Fruit fly (Drosophila melanogaster) whole organism, embryonic: Measurements from ENCODE around the gene Glut3.

Experiments
- Adf1 ChIP-seq: fragments of 200-800 bp; sonication (Bioruptor generic); IDR thresholded peaks from 2 replicates; pipeline ENCODE4 v1.3.6; 2022; ENCODE audit warnings: missing biosample characterization, missing genetic modification characterization
- B-H1 ChIP-seq: fragments of 200-800 bp; sonication (Bioruptor generic); IDR thresholded peaks from 3 replicates; pipeline ENCODE4 v1.3.6; 2022; ENCODE audit warnings: missing biosample characterization, missing genetic modification characterization
- CG1024 ChIP-seq: fragments of 200-800 bp; sonication (Bioruptor generic); IDR thresholded peaks from 2 replicates; pipeline ENCODE4 v1.3.6; 2022; ENCODE audit warnings: missing biosample characterization, missing genetic modification characterization
- CG11560 ChIP-seq: fragments of 200-800 bp; sonication (Bioruptor generic); IDR thresholded peaks from 3 replicates; pipeline ENCODE4 v1.3.6; 2022; ENCODE audit warnings: missing biosample characterization, missing genetic modification characterization
- CG12659 ChIP-seq: fragments of 200-800 bp; sonication (Bioruptor generic); optimal IDR thresholded peaks from 3 replicates; lab custom pipeline; 2017; ENCODE audit warnings: mild to moderate bottlenecking, missing biosample characterization, missing genetic modification reagents, missing genetic modification characterization
- CG13624 ChIP-seq: fragments of 200-800 bp; sonication (Bioruptor generic); optimal IDR thresholded peaks from 2 replicates; lab custom pipeline; 2016; ENCODE audit warnings: missing biosample characterization, missing genetic modification characterization
- CG16813 ChIP-seq: fragments of 200-800 bp; sonication (Bioruptor generic); IDR thresholded peaks from 3 replicates; pipeline ENCODE4 v1.3.6; 2022; ENCODE audit warnings: missing biosample characterization, missing genetic modification characterization; ENCODE audit not compliant: partially characterized antibody
- CG17912 ChIP-seq: fragments of 200-800 bp; sonication (Bioruptor generic); optimal IDR thresholded peaks from 2 replicates; lab custom pipeline; 2018; ENCODE audit warnings: missing biosample characterization, mild to moderate bottlenecking, missing genetic modification characterization
- CG18619 ChIP-seq: fragments of 200-800 bp; sonication (Bioruptor generic); optimal IDR thresholded peaks from 3 replicates; lab custom pipeline; 2017; ENCODE audit warnings: missing biosample characterization, mild to moderate bottlenecking, missing genetic modification characterization
- CG18764 ChIP-seq: fragments of 200-800 bp; sonication (Bioruptor generic); optimal IDR thresholded peaks from 3 replicates; lab custom pipeline; 2016; ENCODE audit warnings: missing biosample characterization, missing genetic modification characterization
- CG31365 ChIP-seq: fragments of 200-800 bp; sonication (Bioruptor generic); optimal IDR thresholded peaks from 2 replicates; lab custom pipeline; 2018; ENCODE audit warnings: missing biosample characterization, mild to moderate bottlenecking, missing genetic modification characterization
- CG3163 ChIP-seq: fragments of 200-800 bp; sonication (Bioruptor generic); optimal IDR thresholded peaks from 3 replicates; lab custom pipeline; 2016; ENCODE audit warnings: missing biosample characterization, missing genetic modification characterization
- CG32532 ChIP-seq: fragments of 200-800 bp; sonication (Bioruptor generic); IDR thresholded peaks from 2 replicates; pipeline ENCODE4 v1.3.6; 2022; ENCODE audit warnings: missing biosample characterization, missing genetic modification characterization
- CG3281 ChIP-seq: fragments of 200-800 bp; sonication (Bioruptor generic); optimal IDR thresholded peaks from 3 replicates; lab custom pipeline; 2017; ENCODE audit warnings: missing biosample characterization, mild to moderate bottlenecking, missing genetic modification characterization
- CG33557 ChIP-seq: fragments of 200-800 bp; sonication (Bioruptor generic); optimal IDR thresholded peaks from 2 replicates; lab custom pipeline; 2019; ENCODE audit warnings: missing biosample characterization, mild to moderate bottlenecking, missing genetic modification characterization, moderate library complexity
- CG3407 ChIP-seq: fragments of 200-800 bp; sonication (Bioruptor generic); optimal IDR thresholded peaks from 2 replicates; lab custom pipeline; 2018; ENCODE audit warnings: missing biosample characterization, mild to moderate bottlenecking, missing genetic modification characterization
- CG4404 ChIP-seq: fragments of 200-800 bp; sonication (Bioruptor generic); IDR thresholded peaks from 2 replicates; pipeline ENCODE4 v1.3.6; 2022; ENCODE audit warnings: missing biosample characterization, missing genetic modification characterization
- CG6654 ChIP-seq: fragments of 200-800 bp; sonication (Bioruptor generic); optimal IDR thresholded peaks from 2 replicates; lab custom pipeline; 2017; ENCODE audit warnings: missing biosample characterization, mild to moderate bottlenecking, missing genetic modification characterization
- CG7357 ChIP-seq: fragments of 200-800 bp; sonication (Bioruptor generic); IDR thresholded peaks from 3 replicates; pipeline ENCODE4 v1.3.6; 2022; ENCODE audit warnings: missing biosample characterization, missing genetic modification characterization
- CG7556 ChIP-seq: fragments of 200-800 bp; sonication (Bioruptor generic); optimal IDR thresholded peaks from 2 replicates; lab custom pipeline; 2017; ENCODE audit warnings: missing biosample characterization, mild to moderate bottlenecking, missing genetic modification characterization
- CG7839 ChIP-seq: fragments of 200-800 bp; sonication (Bioruptor generic); optimal IDR thresholded peaks from 3 replicates; lab custom pipeline; 2018; ENCODE audit warnings: missing biosample characterization, mild to moderate bottlenecking, missing genetic modification characterization, moderate library complexity
- CG8765 ChIP-seq: fragments of 200-800 bp; sonication (Bioruptor generic); IDR thresholded peaks from 2 replicates; pipeline ENCODE4 v1.3.6; 2022; ENCODE audit warnings: missing biosample characterization, missing genetic modification characterization
- CHES-1-like ChIP-seq: fragments of 200-800 bp; sonication (Bioruptor generic); optimal IDR thresholded peaks from 2 replicates; lab custom pipeline; 2016; ENCODE audit warnings: missing biosample characterization, missing genetic modification characterization
- Dbx ChIP-seq: fragments of 200-800 bp; sonication (Bioruptor generic); IDR thresholded peaks from 3 replicates; pipeline ENCODE4 v1.3.6; 2022; ENCODE audit warnings: missing biosample characterization, missing genetic modification characterization
- Dref ChIP-seq: fragments of 200-800 bp; sonication (Bioruptor generic); IDR thresholded peaks from 2 replicates; pipeline ENCODE4 v1.3.6; 2022; ENCODE audit warnings: missing biosample characterization, missing genetic modification characterization
- Fer2 ChIP-seq: fragments of 200-800 bp; sonication (Bioruptor generic); optimal IDR thresholded peaks from 2 replicates; lab custom pipeline; 2018; ENCODE audit warnings: missing biosample characterization, mild to moderate bottlenecking, missing genetic modification characterization, moderate library complexity
- Hr3 ChIP-seq: fragments of 200-800 bp; sonication (Bioruptor generic); optimal IDR thresholded peaks from 3 replicates; lab custom pipeline; 2016; ENCODE audit warnings: missing biosample characterization, missing genetic modification characterization
- Nf-YC ChIP-seq: fragments of 200-800 bp; optimal IDR thresholded peaks from 3 replicates; lab custom pipeline; 2019; ENCODE audit warnings: missing biosample characterization, mild to moderate bottlenecking, missing genetic modification characterization, moderate library complexity
- Tbp ChIP-seq: fragments of >200 bp; optimal IDR thresholded peaks from 2 replicates; lab custom pipeline; 2018; ENCODE audit warnings: missing biosample characterization, missing genetic modification characterization
- Xrp1 ChIP-seq: fragments of 200-800 bp; sonication (Bioruptor generic); IDR thresholded peaks from 2 replicates; pipeline ENCODE4 v1.3.6; 2022; ENCODE audit warnings: missing biosample characterization, missing genetic modification characterization
- ab ChIP-seq: fragments of 200-800 bp; sonication (Bioruptor generic); optimal IDR thresholded peaks from 2 replicates; lab custom pipeline; 2016; ENCODE audit warnings: missing biosample characterization, missing genetic modification characterization
- ap ChIP-seq: fragments of 200-800 bp; sonication (Bioruptor generic); IDR thresholded peaks from 2 replicates; pipeline ENCODE4 v1.3.6; 2022; ENCODE audit warnings: missing biosample characterization, missing genetic modification characterization
- bbx ChIP-seq: fragments of 200-800 bp; sonication (Bioruptor generic); IDR thresholded peaks from 2 replicates; pipeline ENCODE4 v1.3.6; 2022; ENCODE audit warnings: missing biosample characterization, missing genetic modification characterization; ENCODE audit not compliant: partially characterized antibody
- br ChIP-seq: fragments of >200 bp; optimal IDR thresholded peaks from 2 replicates; lab custom pipeline; 2017
- dan ChIP-seq: fragments of 200-800 bp; sonication (Bioruptor generic); IDR thresholded peaks from 2 replicates; pipeline ENCODE4 v1.3.6; 2022; ENCODE audit warnings: missing biosample characterization, missing genetic modification characterization
- dysf ChIP-seq: fragments of 200-800 bp; sonication (Bioruptor generic); IDR thresholded peaks from 3 replicates; pipeline ENCODE4 v1.3.6; 2022; ENCODE audit warnings: missing biosample characterization, missing genetic modification characterization
- exex ChIP-seq: fragments of 200-800 bp; sonication (Bioruptor generic); optimal IDR thresholded peaks from 4 replicates; lab custom pipeline; 2018; ENCODE audit warnings: missing biosample characterization, mild to moderate bottlenecking, missing genetic modification characterization, moderate library complexity
- fd102C ChIP-seq: fragments of 200-800 bp; sonication (Bioruptor generic); optimal IDR thresholded peaks from 2 replicates; lab custom pipeline; 2018; ENCODE audit warnings: missing biosample characterization, mild to moderate bottlenecking, missing genetic modification characterization, moderate library complexity
- gsb-n ChIP-seq: fragments of 200-800 bp; sonication (Bioruptor generic); optimal IDR thresholded peaks from 3 replicates; lab custom pipeline; 2018; ENCODE audit warnings: missing biosample characterization, mild to moderate bottlenecking, missing genetic modification characterization
- lmd ChIP-seq: fragments of 200-800 bp; sonication (Bioruptor generic); IDR thresholded peaks from 2 replicates; pipeline ENCODE4 v1.3.6; 2022; ENCODE audit warnings: missing biosample characterization, missing genetic modification characterization
- lov ChIP-seq, 2 experiments: fragments of 200-800 bp in 1 of 2; fragments of >200 bp in 1 of 2; sonication (Bioruptor generic) in 1 of 2; IDR thresholded peaks in 1 of 2; optimal IDR thresholded peaks in 1 of 2; 2 replicates in 1 of 2; 3 replicates in 1 of 2; pipeline versions ENCODE4 v1.3.6 to Lab custom; 2017 to 2022; ENCODE audit warnings: missing biosample characterization in 1 of 2, missing genetic modification characterization in 1 of 2
- mam ChIP-seq: fragments of 200-800 bp; sonication (Bioruptor generic); optimal IDR thresholded peaks from 3 replicates; lab custom pipeline; 2016; ENCODE audit warnings: missing biosample characterization, missing genetic modification characterization
- repo ChIP-seq: fragments of 200-800 bp; sonication (Bioruptor generic); optimal IDR thresholded peaks from 2 replicates; lab custom pipeline; 2016; ENCODE audit warnings: missing biosample characterization, missing genetic modification characterization
- ro ChIP-seq: fragments of 200-800 bp; sonication (Bioruptor generic); IDR thresholded peaks from 2 replicates; pipeline ENCODE4 v1.3.6; 2022; ENCODE audit warnings: missing biosample characterization, missing genetic modification characterization
- scrt ChIP-seq: fragments of 200-800 bp; sonication (Bioruptor generic); optimal IDR thresholded peaks from 2 replicates; lab custom pipeline; 2018; ENCODE audit warnings: missing biosample characterization, mild to moderate bottlenecking, missing genetic modification characterization, moderate library complexity
- ssp ChIP-seq: fragments of 200-800 bp; sonication (Bioruptor generic); IDR thresholded peaks from 2 replicates; pipeline ENCODE4 v1.3.6; 2022; ENCODE audit warnings: missing biosample characterization, missing genetic modification characterization
- unc-4 ChIP-seq: fragments of 200-800 bp; sonication (Bioruptor generic); IDR thresholded peaks from 2 replicates; pipeline ENCODE4 v1.3.6; 2022; ENCODE audit warnings: missing biosample characterization, missing genetic modification characterization; ENCODE audit not compliant: partially characterized antibody
- unpg ChIP-seq: fragments of 200-800 bp; sonication (Bioruptor generic); optimal IDR thresholded peaks from 3 replicates; lab custom pipeline; 2018; ENCODE audit warnings: missing biosample characterization, mild to moderate bottlenecking, missing genetic modification characterization, moderate library complexity
- vnd ChIP-seq: fragments of 200-800 bp; sonication (Bioruptor generic); IDR thresholded peaks from 3 replicates; pipeline ENCODE4 v1.3.6; 2022; ENCODE audit warnings: missing biosample characterization, missing genetic modification characterization; ENCODE audit not compliant: partially characterized antibody
- wdn ChIP-seq: fragments of 200-800 bp; sonication (Bioruptor generic); IDR thresholded peaks from 2 replicates; pipeline ENCODE4 v1.3.6; 2022; ENCODE audit warnings: missing biosample characterization, missing genetic modification characterization

Gene Glut3

dm6 chr3R:16798516-16799040, 10.5 kb downstream of the Glut3 start (continued):
- TF ChIP-seq dan (peak; percentile 38; the same call in 1 of the 2 replicates), CG18619 (GFP tag; lab: Kevin White, UChicago) (peak; percentile 90), ssp (GFP tag; lab: Robert Waterston, UW) (peak; percentile 76), gsb-n (peak; percentile 33), unc-4 (GFP tag; lab: Robert Waterston, UW) (no peak), CG3281 (GFP tag; lab: Kevin White, UChicago) (peak; percentile 88), Xrp1 (GFP tag; lab: Robert Waterston, UW) (peak; percentile 87), CG4404 (GFP tag; lab: Robert Waterston, UW) (peak; percentile 60), CG18764 (GFP tag; lab: Kevin White, UChicago) (peak; percentile 95), CG33557 (peak; percentile 67), bbx (GFP tag; lab: Robert Waterston, UW) (peak; percentile 66; the same call in 1 of the 2 replicates), CG13624 (GFP tag; lab: Kevin White, UChicago) (peak; percentile 92), repo (GFP tag; lab: Kevin White, UChicago) (peak; percentile 95), CG7556 (GFP tag; lab: Kevin White, UChicago) (peak; percentile 18), Nf-YC (tag; lab: Kevin White, UChicago) (peak; percentile 38), Fer2 (peak; percentile 68), CG32532 (GFP tag; lab: Robert Waterston, UW) (peak; percentile 94), CG31365 (tag; lab: Kevin White, UChicago) (peak; percentile 97), mam (GFP tag; lab: Kevin White, UChicago) (peak; percentile 92), scrt (GFP tag; lab: Kevin White, UChicago) (peak; percentile 81), CG8765 (GFP tag; lab: Robert Waterston, UW) (peak; percentile 59; the same call in 1 of the 2 replicates), CG3407 (GFP tag; lab: Kevin White, UChicago) (peak; percentile 82), Hr3 (GFP tag; lab: Kevin White, UChicago) (peak; percentile 91), lov (optimal IDR thresholded peaks at IDR 0.05; lab: Kevin White, UChicago) (no peak), lov (GFP tag; IDR thresholded peaks at IDR 0.05; lab: Robert Waterston, UW) (peak; percentile 90), B-H1 (GFP tag; lab: Robert Waterston, UW) (peak; percentile 75), Dref (peak; percentile 47), dysf (GFP tag; lab: Robert Waterston, UW) (peak; percentile 87), ap (GFP tag; lab: Robert Waterston, UW) (peak; percentile 86), CG1024 (GFP tag; lab: Robert Waterston, UW) (peak; percentile 88), vnd (GFP tag; lab: Robert Waterston, UW) (no peak), unpg (peak; percentile 77), fd102C (GFP tag; lab: Kevin White, UChicago) (peak; percentile 79), Dbx (peak; percentile 95), ro (GFP tag; lab: Robert Waterston, UW) (peak; percentile 74; the same call in 1 of the 2 replicates), wdn (GFP tag; lab: Robert Waterston, UW) (peak; percentile 73), Adf1 (no peak), CG17912 (GFP tag; lab: Kevin White, UChicago) (peak; percentile 97), CG3163 (peak; percentile 83), CG11560 (tag; lab: Robert Waterston, UW) (peak; percentile 74), Tbp (no peak), br (lab: Kevin White, UChicago) (no peak), exex (tag; lab: Kevin White, UChicago) (peak; percentile 18), lmd (GFP tag; lab: Robert Waterston, UW) (peak; percentile 82), CG6654 (peak; percentile 98), CHES-1-like (GFP tag; lab: Kevin White, UChicago) (peak; percentile 90), ab (peak; percentile 90), CG7357 (peak; percentile 40; the same call in 2 of the 3 replicates), CG12659 (peak; percentile 85), CG7839 (tag; lab: Kevin White, UChicago) (peak; percentile 84), CG16813 (GFP tag; lab: Robert Waterston, UW) (no peak)
